Worm (Caenorhabditis elegans) whole organism, L4 larva: Measurements from ENCODE around the gene dhs-19.

ENCODE experiments used
- D1046.2 ChIP-seq: fragments of 200-800 bp; sonication (Bioruptor generic); IDR thresholded peaks from 2 replicates; pipeline ENCODE4 v1.3.6; 2022; ENCODE audit warnings: missing genetic modification characterization, missing compliant biosample characterization
- F10B5.3 ChIP-seq: sonication (generic microtip); optimal IDR thresholded peaks from 2 replicates; lab custom pipeline; 2016; ENCODE audit warnings: mild to moderate bottlenecking, missing genetic modification characterization, missing compliant biosample characterization
- F44E2.7 ChIP-seq: fragments of 200-800 bp; sonication (Bioruptor generic); IDR thresholded peaks from 2 replicates; pipeline ENCODE4 v2.1.2; 2022; ENCODE audit warnings: missing genetic modification characterization, missing compliant biosample characterization
- R02D3.7 ChIP-seq: fragments of 150-350 bp; sonication (generic microtip); optimal IDR thresholded peaks from 3 replicates; lab custom pipeline; 2014; ENCODE audit warnings: missing biosample characterization, missing genetic modification characterization
- ZK337.2 ChIP-seq: fragments of 200-800 bp; sonication (Bioruptor generic); IDR thresholded peaks from 2 replicates; pipeline ENCODE4 v1.3.6; 2022; ENCODE audit warnings: missing genetic modification reagents, missing genetic modification characterization, missing compliant biosample characterization
- aha-1 ChIP-seq: fragments of 150-350 bp; peaks from one replicate; lab custom pipeline; 2014; ENCODE audit warnings: missing biosample characterization, missing genetic modification characterization
- ama-1 ChIP-seq: fragments of 150-350 bp; optimal IDR thresholded peaks from 2 replicates; lab custom pipeline; 2014; ENCODE audit warnings: inconsistent platforms, mixed read lengths
- ceh-82 ChIP-seq: sonication (generic microtip); optimal IDR thresholded peaks from 2 replicates; lab custom pipeline; 2017; ENCODE audit warnings: missing biosample characterization, missing genetic modification characterization
- ctbp-1 ChIP-seq: fragments of 200-800 bp; sonication (Bioruptor generic); IDR thresholded peaks from 2 replicates; pipeline ENCODE4 v1.3.6; 2022; ENCODE audit warnings: missing genetic modification reagents, missing genetic modification characterization, missing compliant biosample characterization
- daf-12 ChIP-seq: fragments of 150-350 bp; optimal IDR thresholded peaks from 2 replicates; lab custom pipeline; 2014; ENCODE audit warnings: missing biosample characterization, missing genetic modification reagents, missing genetic modification characterization
- daf-16 ChIP-seq, 3 experiments: sonication (generic microtip); optimal IDR thresholded peaks; 2 replicates each; lab custom pipeline; 2016 to 2017; ENCODE audit warnings: missing genetic modification characterization in 3 of 3, missing genetic modification reagents in 3 of 3, mild to moderate bottlenecking in 2 of 3, missing compliant biosample characterization in 2 of 3, missing biosample characterization in 1 of 3, moderate library complexity in 1 of 3
- daf-19 ChIP-seq: fragments of 200-800 bp; sonication (Bioruptor generic); conservative IDR thresholded peaks from 2 replicates; pipeline ENCODE4 v1.3.6; 2022; ENCODE audit warnings: missing genetic modification characterization, missing compliant biosample characterization
- dpl-1 ChIP-seq: fragments of 150-350 bp; optimal IDR thresholded peaks from 2 replicates; lab custom pipeline; 2014; ENCODE audit warnings: missing biosample characterization, missing genetic modification reagents, missing genetic modification characterization
- dve-1 ChIP-seq: sonication (generic microtip); optimal IDR thresholded peaks from 2 replicates; lab custom pipeline; 2017; ENCODE audit warnings: antibody characterized with exemption, mild to moderate bottlenecking, missing genetic modification characterization, missing compliant biosample characterization; ENCODE audit not compliant: insufficient read depth
- egl-43 ChIP-seq: fragments of 200-800 bp; sonication (Bioruptor generic); IDR thresholded peaks from 2 replicates; pipeline ENCODE4 v1.3.6; 2022; ENCODE audit warnings: missing genetic modification reagents, missing genetic modification characterization, missing compliant biosample characterization
- hlh-30 ChIP-seq: sonication (generic microtip); optimal IDR thresholded peaks from 2 replicates; lab custom pipeline; 2017; ENCODE audit warnings: antibody characterized with exemption, mild to moderate bottlenecking, missing genetic modification characterization, missing compliant biosample characterization; ENCODE audit not compliant: insufficient read depth
- hmg-1.1 ChIP-seq: fragments of 200-800 bp; sonication (Bioruptor generic); IDR thresholded peaks from 2 replicates; pipeline ENCODE4 v1.3.6; 2022; ENCODE audit warnings: missing genetic modification reagents, missing genetic modification characterization, missing compliant biosample characterization
- lin-13 ChIP-seq: fragments of 150-350 bp; optimal IDR thresholded peaks from 2 replicates; lab custom pipeline; 2014; ENCODE audit warnings: missing biosample characterization, missing genetic modification reagents, missing genetic modification characterization
- lin-15B ChIP-seq: fragments of 150-350 bp; sonication (generic microtip); optimal IDR thresholded peaks from 3 replicates; lab custom pipeline; 2014; ENCODE audit warnings: missing biosample characterization, missing genetic modification characterization
- lir-3 ChIP-seq: sonication (generic microtip); optimal IDR thresholded peaks from 2 replicates; lab custom pipeline; 2016; ENCODE audit warnings: mild to moderate bottlenecking, missing genetic modification characterization, missing compliant biosample characterization
- madf-9 ChIP-seq: fragments of 200-800 bp; sonication (Bioruptor generic); conservative IDR thresholded peaks from 2 replicates; pipeline ENCODE4 v1.3.6; 2022; ENCODE audit warnings: missing genetic modification reagents, missing genetic modification characterization, missing compliant biosample characterization
- mdl-1 ChIP-seq, 2 experiments: fragments of 150-350 bp in 1 of 2; sonication (generic microtip) in 1 of 2; optimal IDR thresholded peaks; 2 replicates each; lab custom pipeline; 2014 to 2017; ENCODE audit warnings: missing biosample characterization in 2 of 2, missing genetic modification characterization in 2 of 2
- mep-1 ChIP-seq: fragments of 150-350 bp; sonication (generic microtip); optimal IDR thresholded peaks from 3 replicates; lab custom pipeline; 2014; ENCODE audit warnings: missing biosample characterization, missing genetic modification characterization
- mxl-2 ChIP-seq: fragments of 200-800 bp; sonication (Bioruptor generic); conservative IDR thresholded peaks from 2 replicates; pipeline ENCODE4 v1.3.6; 2022; ENCODE audit warnings: missing genetic modification reagents, missing genetic modification characterization, missing compliant biosample characterization
- mxl-3 ChIP-seq: fragments of 200-800 bp; sonication (Bioruptor generic); optimal IDR thresholded peaks from 2 replicates; lab custom pipeline; 2018; ENCODE audit warnings: mild to moderate bottlenecking, missing genetic modification characterization, missing compliant biosample characterization
- nhr-10 ChIP-seq: fragments of 150-350 bp; optimal IDR thresholded peaks from 2 replicates; lab custom pipeline; 2014; ENCODE audit warnings: missing biosample characterization, missing genetic modification characterization
- nhr-11 ChIP-seq: fragments of 150-350 bp; optimal IDR thresholded peaks from 2 replicates; lab custom pipeline; 2014; ENCODE audit warnings: missing biosample characterization, missing genetic modification characterization
- nhr-25 ChIP-seq: sonication (generic microtip); optimal IDR thresholded peaks from 2 replicates; lab custom pipeline; 2017; ENCODE audit warnings: missing genetic modification characterization, mild to moderate bottlenecking, missing compliant biosample characterization, antibody characterized with exemption, moderate library complexity, borderline replicate concordance; ENCODE audit not compliant: insufficient read depth
- nhr-28 ChIP-seq: fragments of 150-350 bp; optimal IDR thresholded peaks from 2 replicates; lab custom pipeline; 2014; ENCODE audit warnings: missing biosample characterization, missing genetic modification characterization
- nhr-41 ChIP-seq: fragments of 200-800 bp; sonication (Bioruptor generic); IDR thresholded peaks from 2 replicates; pipeline ENCODE4 v1.3.6; 2022; ENCODE audit warnings: missing genetic modification reagents, missing genetic modification characterization, missing compliant biosample characterization
- nhr-48 ChIP-seq: sonication (generic microtip); optimal IDR thresholded peaks from 2 replicates; lab custom pipeline; 2016; ENCODE audit warnings: mild to moderate bottlenecking, missing genetic modification characterization, missing compliant biosample characterization
- pha-4 ChIP-seq, 2 experiments: fragments of 150-350 bp in 1 of 2; fragments of 200-800 bp in 1 of 2; sonication (Bioruptor generic) in 1 of 2; IDR thresholded peaks in 1 of 2; optimal IDR thresholded peaks in 1 of 2; 2 replicates each; pipeline versions ENCODE4 v1.3.6 to Lab custom; 2014 to 2022; ENCODE audit warnings: missing genetic modification characterization in 2 of 2, missing genetic modification reagents in 2 of 2, missing biosample characterization in 1 of 2, missing compliant biosample characterization in 1 of 2
- pqm-1 ChIP-seq: sonication (generic microtip); optimal IDR thresholded peaks from 2 replicates; lab custom pipeline; 2017; ENCODE audit warnings: missing biosample characterization, missing genetic modification characterization
- saeg-2 ChIP-seq: fragments of 200-800 bp; sonication (Bioruptor generic); IDR thresholded peaks from 2 replicates; pipeline ENCODE4 v1.3.6; 2022; ENCODE audit warnings: missing genetic modification reagents, missing genetic modification characterization, missing compliant biosample characterization
- skn-1 ChIP-seq: fragments of 150-350 bp; optimal IDR thresholded peaks from 2 replicates; lab custom pipeline; 2014; ENCODE audit warnings: missing biosample characterization, missing genetic modification characterization
- spr-1 ChIP-seq: sonication (generic microtip); optimal IDR thresholded peaks from 2 replicates; lab custom pipeline; 2016; ENCODE audit warnings: mild to moderate bottlenecking, missing genetic modification characterization, missing compliant biosample characterization
- tag-97 ChIP-seq: fragments of 200-800 bp; sonication (Bioruptor generic); IDR thresholded peaks from 2 replicates; pipeline ENCODE4 v1.3.6; 2022; ENCODE audit warnings: missing genetic modification characterization, missing compliant biosample characterization
- tra-1 ChIP-seq: fragments of 200-800 bp; sonication (Bioruptor generic); IDR thresholded peaks from 2 replicates; pipeline ENCODE4 v1.3.6; 2022; ENCODE audit warnings: missing genetic modification reagents, missing genetic modification characterization, missing compliant biosample characterization
- unc-39 ChIP-seq: sonication (generic microtip); optimal IDR thresholded peaks from 2 replicates; lab custom pipeline; 2017; ENCODE audit warnings: missing biosample characterization, missing genetic modification characterization
- unc-62 ChIP-seq, 3 experiments: fragments of 150-350 bp in 1 of 3; sonication (generic microtip); optimal IDR thresholded peaks in 2 of 3; peaks in 1 of 3; 1 replicate in 1 of 3; 2 replicates in 2 of 3; lab custom pipeline; 2014 to 2017; ENCODE audit warnings: missing biosample characterization in 3 of 3, missing genetic modification characterization in 3 of 3, missing genetic modification reagents in 3 of 3, missing genotype in 1 of 3
- zag-1 ChIP-seq: fragments of 150-350 bp; optimal IDR thresholded peaks from 2 replicates; lab custom pipeline; 2014; ENCODE audit warnings: missing biosample characterization, missing genetic modification characterization
- zip-2 ChIP-seq: fragments of 150-350 bp; optimal IDR thresholded peaks from 2 replicates; lab custom pipeline; 2014; ENCODE audit warnings: missing biosample characterization, missing genetic modification characterization
- ztf-7 ChIP-seq: fragments of 150-350 bp; optimal IDR thresholded peaks from 2 replicates; lab custom pipeline; 2014; ENCODE audit warnings: missing biosample characterization, missing genetic modification characterization

dhs-19 gene

DNA sequence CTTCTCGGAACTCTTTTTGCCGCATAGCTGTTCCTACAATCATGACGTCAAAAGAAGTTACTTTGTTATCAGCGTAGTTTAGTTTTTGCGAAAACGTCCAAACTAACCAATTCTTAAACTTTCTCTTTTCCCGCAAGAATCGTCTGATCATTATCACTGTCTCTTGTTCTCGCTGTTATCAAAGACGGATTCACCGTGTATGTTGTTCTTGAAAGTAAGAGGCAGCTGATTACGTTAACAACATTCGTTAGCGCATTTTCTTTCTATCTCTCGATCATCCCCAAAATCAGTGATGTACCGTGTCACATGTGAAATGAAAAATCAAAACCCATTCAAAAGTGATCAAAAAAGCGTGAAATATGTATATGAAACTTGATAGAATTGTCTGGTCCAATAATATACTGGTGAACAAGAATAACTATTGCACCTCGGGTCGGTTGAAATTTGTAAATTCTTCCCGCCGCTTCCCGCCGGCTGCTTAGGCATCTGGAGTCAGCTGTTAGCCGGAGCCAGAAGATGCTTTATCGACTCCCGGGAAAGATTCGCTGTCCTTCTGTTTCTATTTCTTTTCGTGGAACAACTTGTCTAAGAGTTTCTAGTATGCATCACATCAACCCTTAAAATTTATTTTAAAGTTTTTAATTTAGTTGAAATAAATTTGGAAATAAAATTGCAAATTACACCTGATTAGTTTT lies 44.4 kb upstream of the dhs-19 start (continued):
- TF ChIP-seq zip-2 (tag; lab: Kevin White, UChicago) (no peak), ceh-82 (tag; lab: Kevin White, UChicago) (no peak), ctbp-1 (no peak), dpl-1 (GFP tag; lab: Kevin White, UChicago) (no peak), spr-1 (tag; lab: Kevin White, UChicago) (no peak), ztf-7 (tag; lab: Kevin White, UChicago) (no peak), dve-1 (tag; lab: Kevin White, UChicago) (peak; percentile 77), daf-19 (GFP tag; lab: Robert Waterston, UW) (no peak), zag-1 (tag; lab: Kevin White, UChicago) (no peak), nhr-41 (GFP tag; lab: Robert Waterston, UW) (no peak), madf-9 (no peak; the same call in 1 of the 2 replicates), nhr-11 (tag; lab: Kevin White, UChicago) (no peak)

DNA sequence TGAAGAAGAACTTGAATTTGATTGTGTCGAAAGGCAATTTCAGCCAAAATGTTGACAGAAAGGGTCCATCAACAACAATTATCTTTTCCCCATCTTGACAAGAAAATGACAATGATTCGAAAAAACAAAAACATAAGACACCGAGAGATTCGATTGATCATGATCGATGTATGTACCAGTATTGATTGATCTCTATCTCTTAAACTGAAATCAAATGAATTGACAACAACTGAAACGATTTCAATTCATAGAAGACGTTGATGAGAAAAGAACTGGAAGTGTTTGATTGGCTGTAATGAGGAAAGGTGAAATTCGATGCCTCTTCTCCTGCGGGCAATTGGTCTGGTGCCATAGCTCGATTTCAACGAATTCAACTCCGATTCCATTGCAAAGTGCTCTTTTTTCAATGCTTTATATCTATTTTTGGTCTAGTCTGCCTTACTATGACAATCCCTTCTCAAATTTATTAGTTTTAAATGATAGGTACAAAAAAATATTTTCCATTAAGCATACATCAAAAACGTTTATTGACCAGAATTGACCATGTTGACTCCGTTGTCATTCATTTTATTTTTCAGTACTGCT lies 43.2 kb upstream of the dhs-19 start:
- TF ChIP-seq dve-1 (tag; lab: Kevin White, UChicago) (no peak), aha-1 (tag; lab: Kevin White, UChicago) (peak; percentile 93), saeg-2 (GFP tag; lab: Robert Waterston, UW) (no peak), unc-62 (GFP tag; optimal IDR thresholded peaks at IDR 0.05 in 1 of 2; lab: Kevin White, UChicago) (peak in 1 of 2 experiments; percentile 93), unc-62 (tag; optimal IDR thresholded peaks at IDR 0.05; lab: Kevin White, UChicago) (no peak), daf-16 (GFP tag; optimal IDR thresholded peaks at IDR 0.05; lab: Kevin White, UChicago) (peak in 1 of 2 experiments; percentile 29), daf-16 (tag; optimal IDR thresholded peaks at IDR 0.05; lab: Kevin White, UChicago) (no peak), pha-4 (GFP tag; IDR thresholded peaks at IDR 0.05; lab: Robert Waterston, UW) (0 out of 2 replicates have a peak, but pooled peaks have one; percentile 39), pha-4 (tag; optimal IDR thresholded peaks at IDR 0.05; lab: Kevin White, UChicago) (no peak), D1046.2 (GFP tag; lab: Robert Waterston, UW) (0 out of 2 replicates have a peak, but pooled peaks have one; percentile 51), unc-39 (no peak)

DNA sequence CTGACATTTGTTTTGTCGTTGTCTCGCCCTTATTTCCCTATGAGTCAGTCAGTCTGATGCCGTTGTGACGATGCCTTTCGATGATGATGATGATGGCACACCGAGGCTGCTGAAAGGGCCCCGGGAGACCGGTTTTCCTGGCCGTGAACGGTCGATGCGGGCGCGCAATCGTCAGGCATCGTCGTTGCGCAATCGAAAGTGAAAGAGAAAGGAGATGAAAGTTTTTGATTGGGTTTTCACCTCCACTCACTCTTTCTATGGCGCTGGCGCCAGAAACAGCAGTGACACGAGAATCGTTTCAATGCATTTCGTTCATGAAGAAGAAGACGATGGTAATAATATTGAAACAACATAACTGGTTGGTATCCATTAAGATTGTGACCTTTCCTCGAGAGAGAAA lies 42.7 kb upstream of the dhs-19 start:
- peak; percentile 62 for TF ChIP-seq mxl-3 (GFP tag; lab: Kevin White, UChicago)
- no peak for TF ChIP-seq daf-12 (tag; lab: Kevin White, UChicago)
- no peak for TF ChIP-seq nhr-41 (GFP tag; lab: Robert Waterston, UW)
- no peak for TF ChIP-seq nhr-11 (tag; lab: Kevin White, UChicago)
- TF ChIP-seq dve-1 (tag; lab: Kevin White, UChicago), result no peak
- TF ChIP-seq tag-97 (GFP tag; lab: Robert Waterston, UW), result no peak
- no peak for TF ChIP-seq F10B5.3 (tag; lab: Kevin White, UChicago)
- no peak for TF ChIP-seq skn-1 (tag; lab: Kevin White, UChicago)
- TF ChIP-seq nhr-48 (tag; lab: Kevin White, UChicago), result no peak
- TF ChIP-seq lir-3, result no peak
- no peak for TF ChIP-seq tra-1 (GFP tag; lab: Robert Waterston, UW)
- peak; percentile 87 for TF ChIP-seq nhr-25
- no peak for TF ChIP-seq ZK337.2 (GFP tag; lab: Robert Waterston, UW)
- no peak for TF ChIP-seq lin-15B (tag; lab: Kevin White, UChicago)
- TF ChIP-seq pqm-1 (tag; lab: Kevin White, UChicago), result no peak
- no peak for TF ChIP-seq nhr-10
- TF ChIP-seq nhr-28 (tag; lab: Kevin White, UChicago), result peak; percentile 58
- TF ChIP-seq mdl-1 (tag; optimal IDR thresholded peaks at IDR 0.05; lab: Kevin White, UChicago), result peak in 1 of 2 experiments; percentile 70
- peak; percentile 36 for TF ChIP-seq hlh-30
- TF ChIP-seq mep-1 (tag; lab: Kevin White, UChicago), result peak; percentile 25
- peak; percentile 69 for TF ChIP-seq aha-1 (tag; lab: Kevin White, UChicago)
- TF ChIP-seq F44E2.7 (GFP tag; lab: Robert Waterston, UW), result no peak
- TF ChIP-seq mxl-2 (GFP tag; lab: Robert Waterston, UW), result no peak
- no peak for TF ChIP-seq R02D3.7 (tag; lab: Kevin White, UChicago)
- TF ChIP-seq hmg-1.1, result peak; percentile 34; the same call in 1 of the 2 replicates
- TF ChIP-seq lin-13 (GFP tag; lab: Kevin White, UChicago), result no peak
- TF ChIP-seq ama-1 (lab: Kevin White, UChicago), result peak; percentile 64
- peak in 1 of 2 experiments; percentile 62 for TF ChIP-seq unc-62 (GFP tag; optimal IDR thresholded peaks at IDR 0.05 in 1 of 2; lab: Kevin White, UChicago)
- no peak for TF ChIP-seq unc-62 (tag; optimal IDR thresholded peaks at IDR 0.05; lab: Kevin White, UChicago)
- TF ChIP-seq egl-43, result peak; percentile 72; the same call in 1 of the 2 replicates
- no peak for TF ChIP-seq daf-19 (GFP tag; lab: Robert Waterston, UW)
